Worm (Caenorhabditis elegans) whole organism, L2 larva: ENCODE data around the gene srh-248.
"Not testable (repeated sequence)": the region's sequence is repeated elsewhere in the genome, so short reads cannot be mapped to it uniquely, and the experiment has no call there.

Experiments
- C34F6.9 ChIP-seq: fragments of 150-350 bp; optimal IDR thresholded peaks from 2 replicates; lab custom pipeline; 2014; ENCODE audit warnings: missing biosample characterization, missing genetic modification characterization
- F13H6.1 ChIP-seq: sonication (generic microtip); optimal IDR thresholded peaks from 2 replicates; lab custom pipeline; 2016; ENCODE audit warnings: missing genetic modification characterization, missing compliant biosample characterization
- Y55F3AM.14 ChIP-seq: fragments of 200-800 bp; sonication (Bioruptor generic); optimal IDR thresholded peaks from 2 replicates; lab custom pipeline; 2018; ENCODE audit warnings: mild to moderate bottlenecking, missing genetic modification characterization, missing compliant biosample characterization
- ZK546.5 ChIP-seq: sonication (generic microtip); optimal IDR thresholded peaks from 2 replicates; lab custom pipeline; 2017; ENCODE audit warnings: missing biosample characterization, missing genetic modification characterization
- alr-1 ChIP-seq: fragments of 150-350 bp; optimal IDR thresholded peaks from 2 replicates; lab custom pipeline; 2014; ENCODE audit warnings: missing biosample characterization, missing genetic modification characterization
- aly-2 ChIP-seq: fragments of 150-350 bp; optimal IDR thresholded peaks from 2 replicates; lab custom pipeline; 2014; ENCODE audit warnings: missing biosample characterization, missing genetic modification characterization
- blmp-1 ChIP-seq: sonication (generic microtip); optimal IDR thresholded peaks from 2 replicates; lab custom pipeline; 2017; ENCODE audit warnings: missing genetic modification characterization, mild to moderate bottlenecking, missing compliant biosample characterization, antibody characterized with exemption, moderate library complexity; ENCODE audit not compliant: insufficient read depth
- ceh-82 ChIP-seq: fragments of 150-350 bp; optimal IDR thresholded peaks from 2 replicates; lab custom pipeline; 2014; ENCODE audit warnings: missing biosample characterization, missing genetic modification characterization
- crh-2 ChIP-seq: sonication (generic microtip); optimal IDR thresholded peaks from 2 replicates; lab custom pipeline; 2017; ENCODE audit warnings: missing biosample characterization, missing genetic modification characterization
- egl-27 ChIP-seq: sonication (generic microtip); optimal IDR thresholded peaks from 3 replicates; lab custom pipeline; 2017; ENCODE audit warnings: missing biosample characterization, missing genetic modification reagents, missing genetic modification characterization
- fos-1 ChIP-seq: fragments of 150-350 bp; optimal IDR thresholded peaks from 2 replicates; lab custom pipeline; 2014; ENCODE audit warnings: missing biosample characterization, missing genetic modification characterization
- gmeb-1 ChIP-seq: fragments of 150-350 bp; optimal IDR thresholded peaks from 2 replicates; lab custom pipeline; 2014; ENCODE audit warnings: missing biosample characterization, missing genetic modification characterization
- lin-13 ChIP-seq: fragments of 150-350 bp; optimal IDR thresholded peaks from 2 replicates; lab custom pipeline; 2014; ENCODE audit warnings: missing biosample characterization, missing genetic modification reagents, missing genetic modification characterization
- lin-39 ChIP-seq: fragments of 150-350 bp; optimal IDR thresholded peaks from 2 replicates; lab custom pipeline; 2014; ENCODE audit warnings: missing biosample characterization, missing genetic modification reagents, missing genetic modification characterization
- lsy-2 ChIP-seq, 2 experiments: fragments of 150-350 bp in 1 of 2; sonication (generic microtip) in 1 of 2; optimal IDR thresholded peaks; 2 replicates each; lab custom pipeline; 2014 to 2017; ENCODE audit warnings: missing biosample characterization in 2 of 2, missing genetic modification characterization in 2 of 2
- mab-5 ChIP-seq: fragments of 150-350 bp; optimal IDR thresholded peaks from 2 replicates; lab custom pipeline; 2014; ENCODE audit warnings: missing biosample characterization, missing genetic modification characterization
- mbf-1 ChIP-seq: sonication (generic microtip); optimal IDR thresholded peaks from 2 replicates; lab custom pipeline; 2017; ENCODE audit warnings: missing biosample characterization, missing genetic modification characterization
- mdl-1 ChIP-seq, 2 experiments: fragments of 150-350 bp in 1 of 2; sonication (generic microtip) in 1 of 2; optimal IDR thresholded peaks; 2 replicates each; lab custom pipeline; 2017; ENCODE audit warnings: missing biosample characterization in 2 of 2, missing genetic modification characterization in 2 of 2
- nhr-10 ChIP-seq: sonication (generic microtip); optimal IDR thresholded peaks from 2 replicates; lab custom pipeline; 2017; ENCODE audit warnings: missing biosample characterization, missing genetic modification characterization
- nhr-11 ChIP-seq: fragments of 150-350 bp; optimal IDR thresholded peaks from 2 replicates; lab custom pipeline; 2014; ENCODE audit warnings: missing biosample characterization, missing genetic modification characterization
- nhr-12 ChIP-seq: fragments of 150-350 bp; optimal IDR thresholded peaks from 2 replicates; lab custom pipeline; 2014; ENCODE audit warnings: missing biosample characterization, missing genetic modification characterization
- nhr-129 ChIP-seq: fragments of 150-350 bp; optimal IDR thresholded peaks from 2 replicates; lab custom pipeline; 2014; ENCODE audit warnings: missing biosample characterization, missing genetic modification characterization
- nhr-21 ChIP-seq: fragments of 150-350 bp; optimal IDR thresholded peaks from 2 replicates; lab custom pipeline; 2014; ENCODE audit warnings: missing biosample characterization, missing genetic modification characterization
- nhr-23 ChIP-seq: fragments of 150-350 bp; optimal IDR thresholded peaks from 2 replicates; lab custom pipeline; 2014; ENCODE audit warnings: missing biosample characterization, missing genetic modification reagents, missing genetic modification characterization
- nhr-237 ChIP-seq: fragments of 150-350 bp; optimal IDR thresholded peaks from 2 replicates; lab custom pipeline; 2014; ENCODE audit warnings: missing biosample characterization, missing genetic modification characterization
- nhr-25 ChIP-seq: fragments of 150-350 bp; sonication (generic microtip); optimal IDR thresholded peaks from 3 replicates; lab custom pipeline; 2014; ENCODE audit warnings: missing biosample characterization, missing genetic modification characterization
- nhr-6 ChIP-seq: fragments of 150-350 bp; optimal IDR thresholded peaks from 2 replicates; lab custom pipeline; 2014; ENCODE audit warnings: missing biosample characterization, missing genetic modification characterization
- nhr-77 ChIP-seq: fragments of 150-350 bp; optimal IDR thresholded peaks from 2 replicates; lab custom pipeline; 2014; ENCODE audit warnings: missing biosample characterization, missing genetic modification characterization
- peb-1 ChIP-seq: fragments of 150-350 bp; optimal IDR thresholded peaks from 2 replicates; lab custom pipeline; 2014; ENCODE audit warnings: missing biosample characterization, missing genetic modification characterization
- sem-4 ChIP-seq: fragments of 150-350 bp; optimal IDR thresholded peaks from 2 replicates; lab custom pipeline; 2014; ENCODE audit warnings: missing biosample characterization, missing genetic modification reagents, missing genetic modification characterization
- skn-1 ChIP-seq: sonication (generic microtip); optimal IDR thresholded peaks from 2 replicates; lab custom pipeline; 2017; ENCODE audit warnings: missing biosample characterization, missing genetic modification characterization
- sma-3 ChIP-seq: sonication (generic microtip); optimal IDR thresholded peaks from 2 replicates; lab custom pipeline; 2016; ENCODE audit warnings: missing genetic modification reagents, missing genetic modification characterization, missing compliant biosample characterization
- sma-9 ChIP-seq, 2 experiments: fragments of 150-350 bp in 1 of 2; sonication (generic microtip) in 1 of 2; optimal IDR thresholded peaks; 2 replicates each; lab custom pipeline; 2014 to 2016; ENCODE audit warnings: missing genetic modification characterization in 2 of 2, mild to moderate bottlenecking in 1 of 2, missing biosample characterization in 1 of 2, missing compliant biosample characterization in 1 of 2, missing genetic modification reagents in 1 of 2, moderate library complexity in 1 of 2
- snpc-4 ChIP-seq: fragments of 150-350 bp; optimal IDR thresholded peaks from 2 replicates; lab custom pipeline; 2014; ENCODE audit warnings: missing biosample characterization, missing genetic modification characterization
- unc-55 ChIP-seq: fragments of 150-350 bp; sonication (generic microtip); optimal IDR thresholded peaks from 3 replicates; lab custom pipeline; 2014; ENCODE audit warnings: missing biosample characterization, missing genetic modification reagents, missing genetic modification characterization
- unc-62 ChIP-seq: fragments of 150-350 bp; optimal IDR thresholded peaks from 2 replicates; lab custom pipeline; 2014; ENCODE audit warnings: missing biosample characterization, missing genetic modification reagents, missing genetic modification characterization
- zag-1 ChIP-seq: fragments of 150-350 bp; optimal IDR thresholded peaks from 2 replicates; lab custom pipeline; 2014; ENCODE audit warnings: missing biosample characterization, missing genetic modification characterization
- ztf-1 ChIP-seq: fragments of 200-800 bp; sonication (Bioruptor generic); conservative IDR thresholded peaks from 2 replicates; pipeline ENCODE4 v1.3.6; 2022; ENCODE audit warnings: missing genetic modification characterization, missing compliant biosample characterization
- ztf-11 ChIP-seq: sonication (generic microtip); optimal IDR thresholded peaks from 2 replicates; lab custom pipeline; 2017; ENCODE audit warnings: missing biosample characterization, missing genetic modification characterization
- ztf-4 ChIP-seq: fragments of 150-350 bp; optimal IDR thresholded peaks from 2 replicates; lab custom pipeline; 2014; ENCODE audit warnings: missing biosample characterization, missing genetic modification characterization

srh-248 gene

ce11 chrV:2955342-2955741, at the start of gene srh-248:
Gene srh-248 (minus strand): TSS chrV:2955442.
- not testable (repeated sequence) for TF ChIP-seq peb-1 (tag; lab: Kevin White, UChicago); lsy-2 (tag; optimal IDR thresholded peaks at IDR 0.05; lab: Kevin White, UChicago); nhr-23

ce11 chrV:2999736-3000135, 44.5 kb upstream of the srh-248 start, which contains the start of gene srw-119:
Gene srw-119 (minus strand): TSS chrV:2999836.
- TF ChIP-seq nhr-21 (tag; lab: Kevin White, UChicago) = no peak
- TF ChIP-seq Y55F3AM.14 = no peak
- TF ChIP-seq unc-55 (GFP tag; lab: Kevin White, UChicago) = no peak
- TF ChIP-seq F13H6.1 (tag; lab: Kevin White, UChicago) = no peak
- no peak for TF ChIP-seq aly-2
- TF ChIP-seq nhr-77 = no peak
- no peak for TF ChIP-seq blmp-1
- no peak for TF ChIP-seq nhr-10 (tag; lab: Kevin White, UChicago)
- no peak for TF ChIP-seq zag-1
- no peak for TF ChIP-seq sma-9 (GFP tag; optimal IDR thresholded peaks at IDR 0.05; lab: Kevin White, UChicago)
- no peak for TF ChIP-seq sma-9 (tag; optimal IDR thresholded peaks at IDR 0.05; lab: Kevin White, UChicago)
- no peak for TF ChIP-seq C34F6.9 (tag; lab: Kevin White, UChicago)
- TF ChIP-seq lsy-2 (tag; optimal IDR thresholded peaks at IDR 0.05; lab: Kevin White, UChicago) = no peak
- no peak for TF ChIP-seq ceh-82 (tag; lab: Kevin White, UChicago)
- TF ChIP-seq ztf-4 (tag; lab: Kevin White, UChicago) = no peak
- TF ChIP-seq, all 48 proteins: peak for 0

- TF ChIP-seq skn-1 (tag; lab: Kevin White, UChicago) = no peak
- no peak for TF ChIP-seq nhr-237 (tag; lab: Kevin White, UChicago)
- TF ChIP-seq unc-55 (GFP tag; lab: Kevin White, UChicago) = no peak
- no peak for TF ChIP-seq ztf-4 (tag; lab: Kevin White, UChicago)
- TF ChIP-seq nhr-25 (tag; lab: Kevin White, UChicago) = no peak
- no peak for TF ChIP-seq nhr-6 (tag; lab: Kevin White, UChicago)
- no peak for TF ChIP-seq nhr-21 (tag; lab: Kevin White, UChicago)
- TF ChIP-seq sem-4 (tag; lab: Kevin White, UChicago) = no peak
- no peak for TF ChIP-seq nhr-11 (tag; lab: Kevin White, UChicago)
- TF ChIP-seq sma-3 (GFP tag; lab: Kevin White, UChicago) = no peak
- TF ChIP-seq ztf-11 (tag; lab: Kevin White, UChicago) = no peak
- no peak for TF ChIP-seq lin-39
- TF ChIP-seq lsy-2 (tag; optimal IDR thresholded peaks at IDR 0.05; lab: Kevin White, UChicago) = no peak
- no peak for TF ChIP-seq mab-5 (tag; lab: Kevin White, UChicago)
- no peak for TF ChIP-seq lin-13 (GFP tag; lab: Kevin White, UChicago)
- TF ChIP-seq unc-62 = no peak
Measured at ce11 chrV:2996105-2996504, 40.9 kb upstream of the srh-248 start, which contains the start of gene srw-120. Gene srw-120 (minus strand): TSS chrV:2996205.

DNA sequence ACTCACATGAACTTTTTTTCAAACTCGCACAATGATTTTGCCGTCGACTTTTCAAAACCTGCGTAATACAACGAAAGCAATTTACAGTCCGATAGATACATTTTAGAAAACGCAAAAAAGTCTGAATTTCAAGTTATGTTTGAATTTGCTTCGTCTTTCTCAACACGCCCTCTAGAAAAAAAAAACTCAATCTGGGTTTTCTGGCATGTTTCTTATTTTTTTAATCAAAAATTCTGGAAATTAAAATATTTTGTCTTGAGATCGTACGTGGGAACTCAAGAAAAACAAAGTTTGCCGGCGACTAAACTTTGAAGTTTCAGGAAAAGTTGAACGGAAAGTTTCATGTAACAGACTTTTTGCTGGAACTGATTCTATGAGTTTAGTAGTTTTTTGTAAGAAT, 38.6 kb upstream of the srh-248 start, which contains the start of gene srw-115:
srw-115 (minus strand) TSS at position 101 of the 400 bp plus-strand sequence.
- TF ChIP-seq mbf-1 (tag; lab: Kevin White, UChicago) (no peak), nhr-21 (tag; lab: Kevin White, UChicago) (no peak), skn-1 (tag; lab: Kevin White, UChicago) (no peak), fos-1 (tag; lab: Kevin White, UChicago) (no peak), nhr-77 (no peak), mdl-1 (tag; optimal IDR thresholded peaks at IDR 0.05; lab: Kevin White, UChicago) (no peak), C34F6.9 (tag; lab: Kevin White, UChicago) (no peak), egl-27 (tag; lab: Kevin White, UChicago) (no peak), sem-4 (tag; lab: Kevin White, UChicago) (no peak), gmeb-1 (no peak), crh-2 (tag; lab: Kevin White, UChicago) (no peak)

DNA sequence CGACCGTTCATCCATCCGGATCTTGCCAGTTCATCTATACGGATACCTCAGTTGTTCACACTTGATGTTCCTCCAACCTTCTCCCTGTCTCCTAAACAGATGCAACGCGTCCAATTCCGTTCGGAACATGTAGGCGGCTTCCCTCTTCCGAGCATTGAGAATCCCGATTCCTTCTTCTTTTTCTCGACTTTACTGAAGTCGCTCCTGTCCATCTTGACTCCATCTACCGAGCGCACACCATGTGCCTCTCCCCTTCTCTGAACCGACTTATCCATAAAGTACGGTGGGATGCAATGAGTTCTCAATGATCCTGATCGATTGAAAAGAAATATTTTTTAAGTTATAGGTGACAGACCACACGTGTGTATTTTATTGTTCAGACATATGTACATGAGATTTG, 36.8 kb upstream of the srh-248 start:
- no peak for TF ChIP-seq zag-1
- TF ChIP-seq skn-1 (tag; lab: Kevin White, UChicago) = no peak
- no peak for TF ChIP-seq nhr-11 (tag; lab: Kevin White, UChicago)
- no peak for TF ChIP-seq nhr-12 (tag; lab: Kevin White, UChicago)
- TF ChIP-seq snpc-4 (tag; lab: Kevin White, UChicago) = no peak
- no peak for TF ChIP-seq crh-2 (tag; lab: Kevin White, UChicago)
- no peak for TF ChIP-seq nhr-129 (tag; lab: Kevin White, UChicago)
- TF ChIP-seq lin-13 (GFP tag; lab: Kevin White, UChicago) = no peak
- TF ChIP-seq lsy-2 (tag; optimal IDR thresholded peaks at IDR 0.05; lab: Kevin White, UChicago) = no peak
- no peak for TF ChIP-seq ztf-4 (tag; lab: Kevin White, UChicago)
- TF ChIP-seq ZK546.5 (tag; lab: Kevin White, UChicago) = no peak
- TF ChIP-seq ztf-1 = no peak
- no peak for TF ChIP-seq egl-27 (tag; lab: Kevin White, UChicago)
- no peak for TF ChIP-seq gmeb-1
- no peak for TF ChIP-seq nhr-25 (tag; lab: Kevin White, UChicago)
- no peak for TF ChIP-seq Y55F3AM.14
- TF ChIP-seq alr-1 = no peak
- TF ChIP-seq fos-1 (tag; lab: Kevin White, UChicago) = no peak
- TF ChIP-seq blmp-1 = no peak
